Fruit fly (Drosophila melanogaster) whole organism, prepupa: Measurements from ENCODE around the gene msps.

Source experiments
- CG11762 ChIP-seq: fragments of 200-800 bp; sonication (Bioruptor generic); optimal IDR thresholded peaks from 3 replicates; lab custom pipeline; 2016; ENCODE audit warnings: missing biosample characterization, missing genetic modification characterization; ENCODE audit not compliant: insufficient read depth
- CG11902 ChIP-seq: fragments of 200-800 bp; sonication (Bioruptor generic); optimal IDR thresholded peaks from 3 replicates; lab custom pipeline; 2016; ENCODE audit warnings: missing biosample characterization, missing genetic modification characterization
- CG15336 ChIP-seq: fragments of 200-800 bp; sonication (Bioruptor generic); IDR thresholded peaks from 2 replicates; pipeline ENCODE4 v1.3.6; 2022; ENCODE audit warnings: missing biosample characterization, missing genetic modification characterization
- CG16779 ChIP-seq: fragments of 200-800 bp; sonication (Bioruptor generic); optimal IDR thresholded peaks from 3 replicates; lab custom pipeline; 2017; ENCODE audit warnings: missing biosample characterization, mild to moderate bottlenecking, missing genetic modification characterization
- CG3032 ChIP-seq: fragments of 200-800 bp; optimal IDR thresholded peaks from 2 replicates; lab custom pipeline; 2019; ENCODE audit warnings: missing biosample characterization, mild to moderate bottlenecking, missing genetic modification characterization, moderate library complexity
- CG31627 ChIP-seq: fragments of 200-800 bp; sonication (Bioruptor generic); optimal IDR thresholded peaks from 3 replicates; lab custom pipeline; 2016; ENCODE audit warnings: missing biosample characterization, missing genetic modification characterization
- CG34406 ChIP-seq: fragments of 200-800 bp; sonication (Bioruptor generic); optimal IDR thresholded peaks from 3 replicates; lab custom pipeline; 2016; ENCODE audit warnings: missing biosample characterization, missing genetic modification characterization
- CG4318 ChIP-seq: fragments of 200-800 bp; sonication (Bioruptor generic); optimal IDR thresholded peaks from 3 replicates; lab custom pipeline; 2017; ENCODE audit warnings: missing biosample characterization, mild to moderate bottlenecking, missing genetic modification characterization
- CG6163 ChIP-seq: fragments of 200-800 bp; sonication (Bioruptor generic); IDR thresholded peaks from 3 replicates; pipeline ENCODE4 v1.3.6; 2022; ENCODE audit warnings: missing biosample characterization, missing genetic modification characterization
- CG7368 ChIP-seq: fragments of 200-800 bp; sonication (Bioruptor generic); optimal IDR thresholded peaks from 3 replicates; lab custom pipeline; 2016; ENCODE audit warnings: missing biosample characterization, missing genetic modification characterization
- CG8119 ChIP-seq: fragments of 200-800 bp; sonication (Bioruptor generic); IDR thresholded peaks from 3 replicates; pipeline ENCODE4 v1.3.6; 2022; ENCODE audit warnings: missing biosample characterization, missing genetic modification characterization
- CG8632 ChIP-seq: fragments of 200-800 bp; sonication (Bioruptor generic); optimal IDR thresholded peaks from 3 replicates; lab custom pipeline; 2016; ENCODE audit warnings: missing biosample characterization, missing genetic modification characterization
- Eip78C ChIP-seq: fragments of 200-800 bp; sonication (Bioruptor generic); peaks from one replicate; lab custom pipeline; 2016; ENCODE audit warnings: missing biosample characterization, missing genetic modification characterization
- Eip93F ChIP-seq: fragments of 200-800 bp; sonication (Bioruptor generic); optimal IDR thresholded peaks from 2 replicates; lab custom pipeline; 2016; ENCODE audit warnings: missing biosample characterization, mild to moderate bottlenecking, missing genetic modification characterization
- Ets96B ChIP-seq: fragments of 200-800 bp; optimal IDR thresholded peaks from 2 replicates; lab custom pipeline; 2019; ENCODE audit warnings: missing biosample characterization, mild to moderate bottlenecking, missing genetic modification characterization, moderate library complexity
- Hr4 ChIP-seq: fragments of 200-800 bp; sonication (Bioruptor generic); optimal IDR thresholded peaks from 3 replicates; lab custom pipeline; 2016; ENCODE audit warnings: missing biosample characterization, missing genetic modification characterization
- Met ChIP-seq: fragments of 200-800 bp; sonication (Bioruptor generic); optimal IDR thresholded peaks from 3 replicates; lab custom pipeline; 2016; ENCODE audit warnings: missing biosample characterization, missing genetic modification characterization
- OdsH ChIP-seq: fragments of 200-800 bp; sonication (Bioruptor generic); optimal IDR thresholded peaks from 3 replicates; lab custom pipeline; 2016; ENCODE audit warnings: missing biosample characterization, missing genetic modification characterization
- Sox14 ChIP-seq: fragments of 200-800 bp; sonication (Bioruptor generic); optimal IDR thresholded peaks from 3 replicates; lab custom pipeline; 2016; ENCODE audit warnings: missing biosample characterization, missing genetic modification characterization
- Sox15 ChIP-seq: fragments of 200-800 bp; sonication (Bioruptor generic); optimal IDR thresholded peaks from 3 replicates; lab custom pipeline; 2016; ENCODE audit warnings: missing biosample characterization, missing genetic modification characterization
- achi ChIP-seq: fragments of 200-800 bp; sonication (Bioruptor generic); optimal IDR thresholded peaks from 3 replicates; lab custom pipeline; 2016; ENCODE audit warnings: missing biosample characterization, missing genetic modification characterization
- acj6 ChIP-seq: fragments of 200-800 bp; sonication (Bioruptor generic); optimal IDR thresholded peaks from 3 replicates; lab custom pipeline; 2016; ENCODE audit warnings: missing biosample characterization, missing genetic modification characterization
- cyc ChIP-seq: fragments of 200-800 bp; sonication (Bioruptor generic); optimal IDR thresholded peaks from 3 replicates; lab custom pipeline; 2016; ENCODE audit warnings: missing biosample characterization, missing genetic modification characterization
- dsx ChIP-seq: fragments of 200-800 bp; optimal IDR thresholded peaks from 3 replicates; lab custom pipeline; 2019; ENCODE audit warnings: missing biosample characterization, mild to moderate bottlenecking, missing genetic modification characterization, moderate library complexity; ENCODE audit not compliant: poor library complexity, severe bottlenecking
- eg ChIP-seq: fragments of 200-800 bp; sonication (Bioruptor generic); IDR thresholded peaks from 3 replicates; pipeline ENCODE4 v1.3.6; 2022; ENCODE audit warnings: missing biosample characterization, missing genetic modification characterization
- esn ChIP-seq: fragments of 200-800 bp; sonication (Bioruptor generic); optimal IDR thresholded peaks from 2 replicates; lab custom pipeline; 2016; ENCODE audit warnings: missing biosample characterization, mild to moderate bottlenecking, missing genetic modification characterization, moderate library complexity
- fd85E ChIP-seq: fragments of 200-800 bp; sonication (Bioruptor generic); optimal IDR thresholded peaks from 3 replicates; lab custom pipeline; 2016; ENCODE audit warnings: missing biosample characterization, missing genetic modification characterization
- fkh ChIP-seq: fragments of 200-800 bp; sonication (Bioruptor generic); optimal IDR thresholded peaks from 3 replicates; lab custom pipeline; 2017; ENCODE audit warnings: missing biosample characterization, mild to moderate bottlenecking, missing genetic modification characterization, moderate library complexity
- lz ChIP-seq: fragments of 200-800 bp; sonication (Bioruptor generic); optimal IDR thresholded peaks from 3 replicates; lab custom pipeline; 2016; ENCODE audit warnings: missing biosample characterization, missing genetic modification characterization
- net ChIP-seq: fragments of 200-800 bp; sonication (Bioruptor generic); optimal IDR thresholded peaks from 3 replicates; lab custom pipeline; 2016; ENCODE audit warnings: missing biosample characterization, missing genetic modification characterization
- ss ChIP-seq, 2 experiments: fragments of 200-800 bp; sonication (Bioruptor generic); optimal IDR thresholded peaks; 2 replicates in 1 of 2; 3 replicates in 1 of 2; lab custom pipeline; 2017 to 2018; ENCODE audit warnings: mild to moderate bottlenecking in 2 of 2, missing biosample characterization in 2 of 2, missing genetic modification characterization in 2 of 2, moderate library complexity in 1 of 2
- svp ChIP-seq: fragments of 200-800 bp; sonication (Bioruptor generic); peaks from one replicate; lab custom pipeline; 2016; ENCODE audit warnings: missing biosample characterization, missing genetic modification characterization
- topi ChIP-seq: fragments of 200-800 bp; sonication (Bioruptor generic); optimal IDR thresholded peaks from 3 replicates; lab custom pipeline; 2016; ENCODE audit warnings: missing biosample characterization, missing genetic modification characterization
- vri ChIP-seq: fragments of 200-800 bp; sonication (Bioruptor generic); optimal IDR thresholded peaks from 3 replicates; lab custom pipeline; 2016; ENCODE audit warnings: missing biosample characterization, mild to moderate bottlenecking, missing genetic modification characterization

Gene msps

dm6 chr3R:16050621-16051328 lies at the start of gene msps:
Gene msps, plus strand, starts transcription at chr3R:16050801.
- no peak for TF ChIP-seq CG15336 (GFP tag; lab: Robert Waterston, UW)
- no peak for TF ChIP-seq CG31627 (GFP tag; lab: Kevin White, UChicago)
- peak; percentile 73 for TF ChIP-seq fkh (GFP tag; lab: Kevin White, UChicago)
- TF ChIP-seq Sox14 (GFP tag; lab: Kevin White, UChicago), result peak; percentile 52
- TF ChIP-seq net (GFP tag; lab: Kevin White, UChicago), result no peak

- TF ChIP-seq lz, result no peak
- TF ChIP-seq CG11762 (GFP tag; lab: Kevin White, UChicago), result no peak
- no peak for TF ChIP-seq topi (GFP tag; lab: Kevin White, UChicago)
- peak; percentile 0 for TF ChIP-seq CG3032 (tag; lab: Kevin White, UChicago)
- peak; percentile 78 for TF ChIP-seq Eip78C (GFP tag; lab: Kevin White, UChicago)
- peak; percentile 22 for TF ChIP-seq svp
- peak; percentile 3 for TF ChIP-seq vri (GFP tag; lab: Kevin White, UChicago)
- no peak for TF ChIP-seq cyc
- peak; percentile 63 for TF ChIP-seq achi (GFP tag; lab: Kevin White, UChicago)
- no peak for TF ChIP-seq CG15336 (GFP tag; lab: Robert Waterston, UW)
- TF ChIP-seq CG8632, result no peak
- peak; percentile 25 for TF ChIP-seq esn (GFP tag; lab: Kevin White, UChicago)
- TF ChIP-seq Met (GFP tag; lab: Kevin White, UChicago), result no peak
- TF ChIP-seq fkh (GFP tag; lab: Kevin White, UChicago), result peak; percentile 84
Observed at dm6 chr3R:16004015-16004414, 46.6 kb upstream of the msps start.

dm6 chr3R:16004691-16005474 lies 45.7 kb upstream of the msps start:
- TF ChIP-seq Eip93F (peak; percentile 61), vri (GFP tag; lab: Kevin White, UChicago) (peak; percentile 61), CG34406 (no peak), CG16779 (peak; percentile 23), lz (no peak), CG3032 (tag; lab: Kevin White, UChicago) (no peak), Hr4 (no peak), CG7368 (GFP tag; lab: Kevin White, UChicago) (no peak), fkh (GFP tag; lab: Kevin White, UChicago) (peak; percentile 90), CG8119 (0 out of 3 replicates have a peak, but pooled peaks have one; percentile 34), ss (GFP tag; optimal IDR thresholded peaks at IDR 0.05; lab: Kevin White, UChicago) (peak in 1 of 2 experiments; percentile 6), Sox15 (GFP tag; lab: Kevin White, UChicago) (no peak), OdsH (GFP tag; lab: Kevin White, UChicago) (no peak), CG6163 (GFP tag; lab: Robert Waterston, UW) (peak; percentile 22; the same call in 1 of the 3 replicates), Eip78C (GFP tag; lab: Kevin White, UChicago) (peak; percentile 58), CG4318 (GFP tag; lab: Kevin White, UChicago) (no peak), CG15336 (GFP tag; lab: Robert Waterston, UW) (0 out of 2 replicates have a peak, but pooled peaks have one; percentile 14), topi (GFP tag; lab: Kevin White, UChicago) (no peak), fd85E (no peak), dsx (GFP tag; lab: Kevin White, UChicago) (no peak), Ets96B (tag; lab: Kevin White, UChicago) (no peak), Met (GFP tag; lab: Kevin White, UChicago) (peak; percentile 9), eg (GFP tag; lab: Robert Waterston, UW) (0 out of 3 replicates have a peak, but pooled peaks have one; percentile 6), CG11902 (GFP tag; lab: Kevin White, UChicago) (no peak), svp (peak; percentile 62), acj6 (GFP tag; lab: Kevin White, UChicago) (no peak)
